Worm (Caenorhabditis elegans): ENCODE data around the gene ttr-32.

DNA sequence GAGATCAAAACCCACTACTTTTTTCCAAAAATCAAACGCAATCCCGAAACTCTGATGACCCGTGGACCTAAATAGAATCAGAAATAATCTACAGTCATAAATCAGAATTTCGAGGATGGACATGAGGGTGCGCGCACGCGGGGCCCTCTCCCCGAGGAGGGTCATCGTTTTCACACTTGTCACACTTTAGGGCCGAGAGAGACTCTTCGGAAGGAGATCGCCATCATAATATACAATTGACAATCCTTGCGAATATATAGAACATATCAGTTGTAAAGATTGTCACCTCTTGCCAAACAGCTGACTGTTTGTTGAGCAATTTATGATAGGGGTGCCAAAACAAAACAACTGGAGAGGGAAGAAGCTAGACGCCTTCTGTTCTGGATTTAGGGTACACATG is 36.1 kb upstream of the ttr-32 start:
- TF ChIP-seq C08G9.2 (tag; optimal IDR thresholded peaks at IDR 0.05) (no peak), nhr-11 (tag; optimal IDR thresholded peaks at IDR 0.05) (no peak), lin-11 (tag; optimal IDR thresholded peaks at IDR 0.05) (no peak), ceh-30 (tag; optimal IDR thresholded peaks at IDR 0.05) (no peak), unc-86 (tag; optimal IDR thresholded peaks at IDR 0.05) (no peak), madf-2 (tag; optimal IDR thresholded peaks at IDR 0.05) (no peak), ceh-14 (tag; optimal IDR thresholded peaks at IDR 0.05) (no peak), T23F11.4 (GFP tag; optimal IDR thresholded peaks at IDR 0.05) (no peak), ceh-9 (tag; optimal IDR thresholded peaks at IDR 0.05) (no peak), lim-6 (tag; optimal IDR thresholded peaks at IDR 0.05) (no peak), ceh-18 (tag; optimal IDR thresholded peaks at IDR 0.05) (no peak), pqm-1 (tag; optimal IDR thresholded peaks at IDR 0.05) (no peak), ttx-3 (tag; optimal IDR thresholded peaks at IDR 0.05) (no peak)

Measured in whole organism, late embryonic.